Fruit fly (Drosophila melanogaster) whole organism, prepupa: ENCODE measurements around the gene CG13306.

Experiments
- Blimp-1 ChIP-seq: fragments of 200-800 bp; sonication (Bioruptor generic); optimal IDR thresholded peaks from 3 replicates; lab custom pipeline; 2017; ENCODE audit warnings: missing biosample characterization, missing genetic modification characterization, mild to moderate bottlenecking, moderate library complexity, missing genetic modification reagents
- CG11902 ChIP-seq: fragments of 200-800 bp; sonication (Bioruptor generic); optimal IDR thresholded peaks from 3 replicates; lab custom pipeline; 2016; ENCODE audit warnings: missing biosample characterization, missing genetic modification characterization
- CG32006 ChIP-seq: fragments of 200-800 bp; sonication (Bioruptor generic); optimal IDR thresholded peaks from 3 replicates; lab custom pipeline; 2017; ENCODE audit warnings: missing biosample characterization, mild to moderate bottlenecking, missing genetic modification characterization
- CG34406 ChIP-seq: fragments of 200-800 bp; sonication (Bioruptor generic); optimal IDR thresholded peaks from 3 replicates; lab custom pipeline; 2016; ENCODE audit warnings: missing biosample characterization, missing genetic modification characterization
- CG4318 ChIP-seq: fragments of 200-800 bp; sonication (Bioruptor generic); optimal IDR thresholded peaks from 3 replicates; lab custom pipeline; 2017; ENCODE audit warnings: missing biosample characterization, mild to moderate bottlenecking, missing genetic modification characterization
- CG6163 ChIP-seq: fragments of 200-800 bp; sonication (Bioruptor generic); IDR thresholded peaks from 3 replicates; pipeline ENCODE4 v1.3.6; 2022; ENCODE audit warnings: missing biosample characterization, missing genetic modification characterization
- CG8319 ChIP-seq: fragments of 200-800 bp; sonication (Bioruptor generic); optimal IDR thresholded peaks from 3 replicates; lab custom pipeline; 2016; ENCODE audit warnings: missing biosample characterization, missing genetic modification characterization
- CG8632 ChIP-seq: fragments of 200-800 bp; sonication (Bioruptor generic); optimal IDR thresholded peaks from 3 replicates; lab custom pipeline; 2016; ENCODE audit warnings: missing biosample characterization, missing genetic modification characterization
- CG9139 ChIP-seq: fragments of 200-800 bp; sonication (Bioruptor generic); optimal IDR thresholded peaks from 3 replicates; lab custom pipeline; 2017; ENCODE audit warnings: missing biosample characterization, mild to moderate bottlenecking, missing genetic modification characterization
- Eip78C ChIP-seq: fragments of 200-800 bp; sonication (Bioruptor generic); peaks from one replicate; lab custom pipeline; 2016; ENCODE audit warnings: missing biosample characterization, missing genetic modification characterization
- Eip93F ChIP-seq: fragments of 200-800 bp; sonication (Bioruptor generic); optimal IDR thresholded peaks from 2 replicates; lab custom pipeline; 2016; ENCODE audit warnings: missing biosample characterization, mild to moderate bottlenecking, missing genetic modification characterization
- Gug ChIP-seq: fragments of 200-800 bp; sonication (Bioruptor generic); IDR thresholded peaks from 2 replicates; pipeline ENCODE4 v1.3.6; 2022; ENCODE audit warnings: missing biosample characterization, missing genetic modification characterization
- Hr38 ChIP-seq: sonication (Bioruptor generic); optimal IDR thresholded peaks from 2 replicates; lab custom pipeline; 2016; ENCODE audit warnings: missing biosample characterization, missing genetic modification characterization
- Hr39 ChIP-seq: fragments of 200-800 bp; sonication (Bioruptor generic); optimal IDR thresholded peaks from 2 replicates; lab custom pipeline; 2016; ENCODE audit warnings: missing biosample characterization, missing genetic modification characterization
- Hr4 ChIP-seq: fragments of 200-800 bp; sonication (Bioruptor generic); optimal IDR thresholded peaks from 3 replicates; lab custom pipeline; 2016; ENCODE audit warnings: missing biosample characterization, missing genetic modification characterization
- Met ChIP-seq: fragments of 200-800 bp; sonication (Bioruptor generic); optimal IDR thresholded peaks from 3 replicates; lab custom pipeline; 2016; ENCODE audit warnings: missing biosample characterization, missing genetic modification characterization
- OdsH ChIP-seq: fragments of 200-800 bp; sonication (Bioruptor generic); optimal IDR thresholded peaks from 3 replicates; lab custom pipeline; 2016; ENCODE audit warnings: missing biosample characterization, missing genetic modification characterization
- Sox14 ChIP-seq: fragments of 200-800 bp; sonication (Bioruptor generic); optimal IDR thresholded peaks from 3 replicates; lab custom pipeline; 2016; ENCODE audit warnings: missing biosample characterization, missing genetic modification characterization
- achi ChIP-seq: fragments of 200-800 bp; sonication (Bioruptor generic); optimal IDR thresholded peaks from 3 replicates; lab custom pipeline; 2016; ENCODE audit warnings: missing biosample characterization, missing genetic modification characterization
- cyc ChIP-seq: fragments of 200-800 bp; sonication (Bioruptor generic); optimal IDR thresholded peaks from 3 replicates; lab custom pipeline; 2016; ENCODE audit warnings: missing biosample characterization, missing genetic modification characterization
- dac ChIP-seq: fragments of 200-800 bp; sonication (Bioruptor generic); optimal IDR thresholded peaks from 2 replicates; lab custom pipeline; 2017; ENCODE audit warnings: missing biosample characterization, mild to moderate bottlenecking, missing genetic modification characterization
- fd59A ChIP-seq: fragments of 200-800 bp; sonication (Bioruptor generic); optimal IDR thresholded peaks from 2 replicates; lab custom pipeline; 2017; ENCODE audit warnings: missing biosample characterization, mild to moderate bottlenecking, missing genetic modification characterization, missing genetic modification reagents
- fkh ChIP-seq: fragments of 200-800 bp; sonication (Bioruptor generic); optimal IDR thresholded peaks from 3 replicates; lab custom pipeline; 2017; ENCODE audit warnings: missing biosample characterization, mild to moderate bottlenecking, missing genetic modification characterization, moderate library complexity
- lz ChIP-seq: fragments of 200-800 bp; sonication (Bioruptor generic); optimal IDR thresholded peaks from 3 replicates; lab custom pipeline; 2016; ENCODE audit warnings: missing biosample characterization, missing genetic modification characterization
- net ChIP-seq: fragments of 200-800 bp; sonication (Bioruptor generic); optimal IDR thresholded peaks from 3 replicates; lab custom pipeline; 2016; ENCODE audit warnings: missing biosample characterization, missing genetic modification characterization
- pdm3 ChIP-seq: fragments of 200-800 bp; sonication (Bioruptor generic); optimal IDR thresholded peaks from 3 replicates; lab custom pipeline; 2016; ENCODE audit warnings: missing biosample characterization, missing genetic modification characterization
- salr ChIP-seq, 2 experiments: fragments of 200-800 bp; sonication (Bioruptor generic); optimal IDR thresholded peaks; 3 replicates each; lab custom pipeline; 2016 to 2018; ENCODE audit warnings: missing biosample characterization in 2 of 2, missing genetic modification characterization in 2 of 2, mild to moderate bottlenecking in 1 of 2
- svp ChIP-seq: fragments of 200-800 bp; sonication (Bioruptor generic); peaks from one replicate; lab custom pipeline; 2016; ENCODE audit warnings: missing biosample characterization, missing genetic modification characterization
- vri ChIP-seq: fragments of 200-800 bp; sonication (Bioruptor generic); optimal IDR thresholded peaks from 3 replicates; lab custom pipeline; 2016; ENCODE audit warnings: missing biosample characterization, mild to moderate bottlenecking, missing genetic modification characterization

The CG13306 gene

dm6 chr3L:8700643-8701208, 48.8 kb downstream of the CG13306 start (continued):
- TF ChIP-seq pdm3 (GFP tag; lab: Kevin White, UChicago) (peak; percentile 76), CG8319 (GFP tag; lab: Kevin White, UChicago) (no peak), salr (GFP tag; optimal IDR thresholded peaks at IDR 0.05; lab: Kevin White, UChicago) (peak; percentile 61 to 67), svp (GFP tag; lab: Kevin White, UChicago) (no peak), Hr39 (GFP tag; lab: Kevin White, UChicago) (peak; percentile 64), Hr38 (no peak), cyc (GFP tag; lab: Kevin White, UChicago) (peak; percentile 5), Eip93F (no peak), Blimp-1 (GFP tag; lab: Kevin White, UChicago) (no peak), fkh (GFP tag; lab: Kevin White, UChicago) (peak; percentile 60), CG6163 (GFP tag; lab: Robert Waterston, UW) (peak; percentile 72; the same call in 2 of the 3 replicates), dac (GFP tag; lab: Kevin White, UChicago) (peak; percentile 38), achi (GFP tag; lab: Kevin White, UChicago) (peak; percentile 73), fd59A (GFP tag; lab: Kevin White, UChicago) (peak; percentile 68), Hr4 (GFP tag; lab: Kevin White, UChicago) (peak; percentile 77), CG8632 (GFP tag; lab: Kevin White, UChicago) (peak; percentile 58), CG11902 (GFP tag; lab: Kevin White, UChicago) (peak; percentile 32), CG4318 (GFP tag; lab: Kevin White, UChicago) (peak; percentile 48)

dm6 chr3L:8700054-8700642, 49.4 kb downstream of the CG13306 start:
- TF ChIP-seq OdsH (GFP tag; lab: Kevin White, UChicago), result no peak
- peak; percentile 92 for TF ChIP-seq fkh (GFP tag; lab: Kevin White, UChicago)
- TF ChIP-seq svp (GFP tag; lab: Kevin White, UChicago), result peak; percentile 95

- TF ChIP-seq vri (GFP tag; lab: Kevin White, UChicago) (peak; percentile 54), CG9139 (GFP tag; lab: Kevin White, UChicago) (no peak), Eip78C (peak; percentile 32), Met (GFP tag; lab: Kevin White, UChicago) (peak; percentile 26), achi (GFP tag; lab: Kevin White, UChicago) (no peak), OdsH (GFP tag; lab: Kevin White, UChicago) (peak; percentile 2), CG34406 (GFP tag; lab: Kevin White, UChicago) (peak; percentile 13), lz (GFP tag; lab: Kevin White, UChicago) (no peak), fkh (GFP tag; lab: Kevin White, UChicago) (peak; percentile 90), svp (GFP tag; lab: Kevin White, UChicago) (peak; percentile 92), CG6163 (GFP tag; lab: Robert Waterston, UW) (peak; percentile 58; the same call in 1 of the 3 replicates), CG32006 (GFP tag; lab: Kevin White, UChicago) (no peak), Gug (peak; percentile 41; the same call in 1 of the 2 replicates), Eip93F (peak; percentile 29), net (GFP tag; lab: Kevin White, UChicago) (no peak), Sox14 (GFP tag; lab: Kevin White, UChicago) (no peak)
These were observed 49.9 kb downstream of the CG13306 start for dm6 chr3L:8699612-8700011.
